Worm (Caenorhabditis elegans) whole organism, late embryonic: ENCODE results near the gene nlp-78.

Experiments
- dmd-4 ChIP-seq: sonication (generic microtip); optimal IDR thresholded peaks from 2 replicates; lab custom pipeline; 2016; ENCODE audit warnings: borderline replicate concordance, missing genetic modification characterization, missing compliant biosample characterization
- elt-4 ChIP-seq: sonication (generic microtip); optimal IDR thresholded peaks from 2 replicates; lab custom pipeline; 2016; ENCODE audit warnings: missing genetic modification characterization, missing compliant biosample characterization
- npax-4 ChIP-seq: sonication (generic microtip); optimal IDR thresholded peaks from 2 replicates; lab custom pipeline; 2016; ENCODE audit warnings: missing genetic modification characterization, missing compliant biosample characterization
- sox-4 ChIP-seq: sonication (generic microtip); optimal IDR thresholded peaks from 2 replicates; lab custom pipeline; 2017; ENCODE audit warnings: mild to moderate bottlenecking, missing genetic modification characterization, inconsistent platforms, missing compliant biosample characterization
- syd-9 ChIP-seq: sonication (generic microtip); optimal IDR thresholded peaks from 2 replicates; lab custom pipeline; 2016; ENCODE audit warnings: mild to moderate bottlenecking, missing genetic modification characterization, moderate library complexity, missing compliant biosample characterization
- tbx-2 ChIP-seq: sonication (generic microtip); optimal IDR thresholded peaks from 2 replicates; lab custom pipeline; 2016; ENCODE audit warnings: missing genetic modification characterization, missing compliant biosample characterization
- tbx-7 ChIP-seq: sonication (generic microtip); optimal IDR thresholded peaks from 2 replicates; lab custom pipeline; 2016; ENCODE audit warnings: missing genotype, missing genetic modification characterization, missing compliant biosample characterization

ce11 chrII:9131363-9131762, 4.6 kb upstream of the nlp-78 start, which contains the start of gene C16D2.1:
- TF ChIP-seq elt-4 (no peak), sox-4 (tag; lab: Kevin White, UChicago) (no peak), syd-9 (tag; lab: Kevin White, UChicago) (no peak), dmd-4 (no peak), tbx-7 (tag; lab: Kevin White, UChicago) (no peak), npax-4 (tag; lab: Kevin White, UChicago) (no peak), tbx-2 (no peak)
